Fruit fly (Drosophila melanogaster) S2 (cell line): ENCODE data around the gene HLH3B.

Experiments used
- CG8478 ChIP-seq: fragments of >200 bp; optimal IDR thresholded peaks from 2 replicates; lab custom pipeline; 2018
- CTCF ChIP-seq, 2 experiments: fragments of >200 bp; optimal IDR thresholded peaks; 2 replicates each; lab custom pipeline; 2018

dm6 chrX:2635953-2636715 lies 45.4 kb downstream of the HLH3B start:
- TF ChIP-seq CTCF (optimal IDR thresholded peaks at IDR 0.05; lab: Kevin White, UChicago) (no peak), CG8478 (lab: Kevin White, UChicago) (no peak)
